Fruit fly (Drosophila melanogaster): Measurements from ENCODE around the gene Atg8a.

Gene Atg8a

dm6 chrX:10786443-10787097, 18.4 kb upstream of the Atg8a start, which contains the start of the genes Ant2 and sesB (continued):
- peak; percentile 83 for TF ChIP-seq Bgb (GFP tag; IDR thresholded peaks at IDR 0.05; ENCODE audit: partially characterized antibody)
- peak; percentile 31; the same call in 1 of the 2 replicates for TF ChIP-seq onecut (GFP tag; IDR thresholded peaks at IDR 0.05)
- TF ChIP-seq Dp (GFP tag; optimal IDR thresholded peaks at IDR 0.05), result peak; percentile 13
- TF ChIP-seq Rfx (GFP tag; IDR thresholded peaks at IDR 0.05), result no peak; the same call in 1 of the 2 replicates
- TF ChIP-seq CG9932 (GFP tag; IDR thresholded peaks at IDR 0.05), result no peak
- no peak for TF ChIP-seq CG9215 (GFP tag; IDR thresholded peaks at IDR 0.05)
- TF ChIP-seq row (GFP tag; IDR thresholded peaks at IDR 0.05), result peak; percentile 42
- 0 out of 2 replicates have a peak, but pooled peaks have one; percentile 12 for TF ChIP-seq wdn (GFP tag; IDR thresholded peaks at IDR 0.05)
- peak in 1 of 2 experiments; percentile 59 for TF ChIP-seq eve (GFP tag; optimal IDR thresholded peaks at IDR 0.05)
- peak; percentile 75 for TF ChIP-seq CG13287 (GFP tag; IDR thresholded peaks at IDR 0.05; ENCODE audit: partially characterized antibody)
- peak; percentile 78 for TF ChIP-seq sens (GFP tag)
- no peak for TF ChIP-seq Tbp (GFP tag; optimal IDR thresholded peaks at IDR 0.05)
- no peak for TF ChIP-seq CG11093 (GFP tag; IDR thresholded peaks at IDR 0.05)
- no peak for TF ChIP-seq gro (GFP tag; optimal IDR thresholded peaks at IDR 0.05)
- TF ChIP-seq Dll (GFP tag; IDR thresholded peaks at IDR 0.05; ENCODE audit: partially characterized antibody), result peak; percentile 80
- TF ChIP-seq chinmo (GFP tag; IDR thresholded peaks at IDR 0.05; ENCODE audit: partially characterized antibody), result peak; percentile 39; the same call in 1 of the 4 replicates

- TF ChIP-seq Hr78 (GFP tag; optimal IDR thresholded peaks at IDR 0.05), result no peak
- TF ChIP-seq CG16815 (GFP tag; optimal IDR thresholded peaks at IDR 0.05), result no peak
- TF ChIP-seq D19B (GFP tag; optimal IDR thresholded peaks at IDR 0.05), result no peak
- no peak for TF ChIP-seq lov (optimal IDR thresholded peaks at IDR 0.05)
- no peak for TF ChIP-seq lov (GFP tag; IDR thresholded peaks at IDR 0.05)
- TF ChIP-seq Doc2 (GFP tag; IDR thresholded peaks at IDR 0.05), result no peak
- TF ChIP-seq luna (GFP tag; optimal IDR thresholded peaks at IDR 0.05), result no peak
- TF ChIP-seq toy (GFP tag; IDR thresholded peaks at IDR 0.05), result no peak
- TF ChIP-seq CG4707 (GFP tag; optimal IDR thresholded peaks at IDR 0.05), result no peak
- TF ChIP-seq bigmax (GFP tag; optimal IDR thresholded peaks at IDR 0.05), result no peak
- TF ChIP-seq chn (GFP tag; optimal IDR thresholded peaks at IDR 0.05), result no peak
- TF ChIP-seq CG18011 (GFP tag; optimal IDR thresholded peaks at IDR 0.05), result no peak
- no peak for TF ChIP-seq wor (GFP tag; IDR thresholded peaks at IDR 0.05)
- no peak for TF ChIP-seq CG31441 (GFP tag; IDR thresholded peaks at IDR 0.05)
- TF ChIP-seq Ssrp (tag; optimal IDR thresholded peaks at IDR 0.05), result no peak
- TF ChIP-seq CG17361 (GFP tag; IDR thresholded peaks at IDR 0.05), result no peak
- no peak for TF ChIP-seq tgo (GFP tag; IDR thresholded peaks at IDR 0.05)
- no peak for TF ChIP-seq NfI (GFP tag; optimal IDR thresholded peaks at IDR 0.05)
- TF ChIP-seq CG12391 (tag; optimal IDR thresholded peaks at IDR 0.05), result no peak
- TF ChIP-seq sim (GFP tag; IDR thresholded peaks at IDR 0.05), result no peak
- no peak for TF ChIP-seq wek (GFP tag; optimal IDR thresholded peaks at IDR 0.05)
- TF ChIP-seq Hr51 (GFP tag; optimal IDR thresholded peaks at IDR 0.05), result no peak
- no peak for TF ChIP-seq yki (optimal IDR thresholded peaks at IDR 0.05)
- peak; percentile 16; the same call in 1 of the 2 replicates for TF ChIP-seq CG13287 (GFP tag; IDR thresholded peaks at IDR 0.05; ENCODE audit: partially characterized antibody)
- no peak for TF ChIP-seq cato (GFP tag; optimal IDR thresholded peaks at IDR 0.05; ENCODE audit: borderline replicate concordance)
- TF ChIP-seq CG1024 (GFP tag; IDR thresholded peaks at IDR 0.05), result no peak
- no peak for TF ChIP-seq CG9727 (GFP tag; optimal IDR thresholded peaks at IDR 0.05)
- TF ChIP-seq ase (GFP tag; IDR thresholded peaks at IDR 0.05), result no peak
- no peak for TF ChIP-seq Aef1 (GFP tag; IDR thresholded peaks at IDR 0.05)
- TF ChIP-seq sd (tag; optimal IDR thresholded peaks at IDR 0.05), result peak; percentile 91
- TF ChIP-seq Taf1 (GFP tag; IDR thresholded peaks at IDR 0.05), result no peak
- TF ChIP-seq CG8359 (GFP tag; optimal IDR thresholded peaks at IDR 0.05; ENCODE audit: borderline replicate concordance), result no peak
- TF ChIP-seq scrt (GFP tag; optimal IDR thresholded peaks at IDR 0.05), result peak; percentile 13
- TF ChIP-seq vvl (GFP tag; IDR thresholded peaks at IDR 0.05), result 0 out of 2 replicates have a peak, but pooled peaks have one; percentile 15
- no peak for TF ChIP-seq Gsc (GFP tag; IDR thresholded peaks at IDR 0.05)
These were observed 17.8 kb upstream of the Atg8a start for dm6 chrX:10785920-10786361.
